Worm (Caenorhabditis elegans) whole organism, young adult: ENCODE data around the gene epic-3.
A peak's percentile ranks its signal among the peaks of the same experiment; 100 is the strongest.

Experiments used
- F22D6.2 ChIP-seq: sonication (generic microtip); optimal IDR thresholded peaks from 2 replicates; lab custom pipeline; 2016; ENCODE audit warnings: mild to moderate bottlenecking, missing genetic modification characterization, missing compliant biosample characterization
- F49E8.2 ChIP-seq: sonication (generic microtip); optimal IDR thresholded peaks from 3 replicates; lab custom pipeline; 2017; ENCODE audit warnings: missing genetic modification characterization, mild to moderate bottlenecking, missing compliant biosample characterization, antibody characterized with exemption, moderate library complexity; ENCODE audit not compliant: insufficient read depth
- K11D2.4 ChIP-seq: fragments of 200-800 bp; sonication (Bioruptor generic); IDR thresholded peaks from 2 replicates; pipeline ENCODE4 v1.3.6; 2022; ENCODE audit warnings: missing genetic modification reagents, missing genetic modification characterization, missing compliant biosample characterization
- Y53F4B.3 ChIP-seq: fragments of 200-800 bp; sonication (Bioruptor generic); IDR thresholded peaks from 2 replicates; pipeline ENCODE4 v1.3.6; 2022; ENCODE audit warnings: missing genetic modification reagents, missing genetic modification characterization, missing compliant biosample characterization
- Y53G8AR.9 ChIP-seq: fragments of 200-800 bp; sonication (Bioruptor generic); conservative IDR thresholded peaks from 2 replicates; pipeline ENCODE4 v1.3.6; 2022; ENCODE audit warnings: missing genetic modification reagents, missing genetic modification characterization, missing compliant biosample characterization
- ZK185.1 ChIP-seq: sonication (generic microtip); optimal IDR thresholded peaks from 2 replicates; lab custom pipeline; 2016; ENCODE audit warnings: mild to moderate bottlenecking, missing genetic modification characterization, missing compliant biosample characterization; ENCODE audit not compliant: poor library complexity, severe bottlenecking
- akir-1 ChIP-seq: fragments of 200-800 bp; sonication (Bioruptor generic); optimal IDR thresholded peaks from 2 replicates; lab custom pipeline; 2018; ENCODE audit warnings: mild to moderate bottlenecking, missing genetic modification characterization, moderate library complexity, missing compliant biosample characterization
- ama-1 ChIP-seq, 3 experiments: fragments of 150-350 bp in 1 of 3; sonication (generic microtip) in 2 of 3; optimal IDR thresholded peaks; 2 replicates each; lab custom pipeline; 2014 to 2018; ENCODE audit warnings: missing biosample characterization in 2 of 3, missing genetic modification characterization in 2 of 3, missing genetic modification reagents in 2 of 3
- attf-6 ChIP-seq: fragments of 200-800 bp; sonication (Bioruptor generic); IDR thresholded peaks from 2 replicates; pipeline ENCODE4 v1.3.6; 2022; ENCODE audit warnings: missing genetic modification reagents, missing genetic modification characterization, missing compliant biosample characterization
- bed-1 ChIP-seq: fragments of 200-800 bp; sonication (Bioruptor generic); IDR thresholded peaks from 2 replicates; pipeline ENCODE4 v1.3.6; 2022; ENCODE audit warnings: missing genetic modification reagents, missing genetic modification characterization, missing compliant biosample characterization
- ceh-58 ChIP-seq: fragments of 200-800 bp; sonication (Bioruptor generic); IDR thresholded peaks from 2 replicates; pipeline ENCODE4 v1.3.6; 2022; ENCODE audit warnings: missing genetic modification characterization, missing compliant biosample characterization
- ceh-79 ChIP-seq: sonication (generic microtip); optimal IDR thresholded peaks from 2 replicates; lab custom pipeline; 2017; ENCODE audit warnings: mild to moderate bottlenecking, missing genetic modification characterization, missing compliant biosample characterization
- ceh-91 ChIP-seq: fragments of 200-800 bp; sonication (Bioruptor generic); IDR thresholded peaks from 2 replicates; pipeline ENCODE4 v1.3.6; 2022; ENCODE audit warnings: missing genetic modification reagents, missing genetic modification characterization, missing compliant biosample characterization
- dox-1 ChIP-seq: fragments of 200-800 bp; sonication (Bioruptor generic); IDR thresholded peaks from 2 replicates; pipeline ENCODE4 v1.3.6; 2022; ENCODE audit warnings: missing genetic modification reagents, missing genetic modification characterization, missing compliant biosample characterization
- egrh-3 ChIP-seq: fragments of 200-800 bp; sonication (Bioruptor generic); IDR thresholded peaks from 2 replicates; pipeline ENCODE4 v1.3.6; 2022; ENCODE audit warnings: missing genetic modification reagents, missing genetic modification characterization, missing compliant biosample characterization
- hlh-26 ChIP-seq: fragments of 200-800 bp; sonication (Bioruptor generic); conservative IDR thresholded peaks from 2 replicates; pipeline ENCODE4 v1.3.6; 2022; ENCODE audit warnings: missing genetic modification reagents, missing genetic modification characterization, missing compliant biosample characterization
- hmg-20 ChIP-seq: fragments of 200-800 bp; sonication (Bioruptor generic); IDR thresholded peaks from 2 replicates; pipeline ENCODE4 v1.3.6; 2022; ENCODE audit warnings: missing genetic modification reagents, missing genetic modification characterization, missing compliant biosample characterization
- hsf-1 ChIP-seq: fragments of 200-800 bp; sonication (Bioruptor generic); IDR thresholded peaks from 2 replicates; pipeline ENCODE4 v1.3.6; 2022; ENCODE audit warnings: missing genetic modification reagents, missing genetic modification characterization, missing compliant biosample characterization
- let-526 ChIP-seq: fragments of 200-800 bp; sonication (Bioruptor generic); IDR thresholded peaks from 2 replicates; pipeline ENCODE4 v1.3.6; 2022; ENCODE audit warnings: missing genetic modification reagents, missing genetic modification characterization, missing compliant biosample characterization
- let-607 ChIP-seq, 2 experiments: fragments of 200-800 bp in 1 of 2; sonication (Bioruptor generic) in 1 of 2; sonication (generic microtip) in 1 of 2; optimal IDR thresholded peaks; 2 replicates each; lab custom pipeline; 2016 to 2018; ENCODE audit warnings: mild to moderate bottlenecking in 2 of 2, missing compliant biosample characterization in 2 of 2, missing genetic modification characterization in 2 of 2, moderate library complexity in 2 of 2, missing genotype in 1 of 2
- lin-26 ChIP-seq: fragments of 200-800 bp; sonication (Bioruptor generic); IDR thresholded peaks from 2 replicates; pipeline ENCODE4 v1.3.6; 2022; ENCODE audit warnings: missing genetic modification reagents, missing genetic modification characterization, missing compliant biosample characterization
- lin-40 ChIP-seq: sonication (generic microtip); optimal IDR thresholded peaks from 2 replicates; lab custom pipeline; 2016; ENCODE audit warnings: missing genetic modification characterization, mild to moderate bottlenecking, missing compliant biosample characterization, missing genotype, missing genetic modification reagents
- madf-3 ChIP-seq: fragments of 200-800 bp; sonication (Bioruptor generic); IDR thresholded peaks from 2 replicates; pipeline ENCODE4 v1.3.6; 2022; ENCODE audit warnings: missing genetic modification reagents, missing genetic modification characterization, missing compliant biosample characterization
- madf-6 ChIP-seq: fragments of 200-800 bp; sonication (Bioruptor generic); IDR thresholded peaks from 2 replicates; pipeline ENCODE4 v1.3.6; 2022; ENCODE audit warnings: missing genetic modification reagents, missing genetic modification characterization, missing compliant biosample characterization
- mcd-1 ChIP-seq: fragments of 200-800 bp; sonication (Bioruptor generic); IDR thresholded peaks from 2 replicates; pipeline ENCODE4 v1.3.6; 2022; ENCODE audit warnings: missing genetic modification reagents, missing genetic modification characterization, missing compliant biosample characterization
- mxl-1 ChIP-seq: sonication (generic microtip); optimal IDR thresholded peaks from 2 replicates; lab custom pipeline; 2016; ENCODE audit warnings: missing genetic modification characterization, missing compliant biosample characterization
- pbrm-1 ChIP-seq: fragments of 200-800 bp; sonication (Bioruptor generic); IDR thresholded peaks from 2 replicates; pipeline ENCODE4 v1.3.6; 2022; ENCODE audit warnings: missing genetic modification reagents, missing genetic modification characterization, missing compliant biosample characterization
- pha-4 ChIP-seq: fragments of 150-350 bp; sonication (generic microtip); optimal IDR thresholded peaks from 2 replicates; lab custom pipeline; 2014; ENCODE audit warnings: missing biosample characterization, missing genetic modification reagents, missing genetic modification characterization
- repo-1 ChIP-seq: sonication (generic microtip); optimal IDR thresholded peaks from 2 replicates; lab custom pipeline; 2017; ENCODE audit warnings: mild to moderate bottlenecking, missing genetic modification characterization, missing compliant biosample characterization
- tbx-9 ChIP-seq: sonication (generic microtip); optimal IDR thresholded peaks from 2 replicates; lab custom pipeline; 2016; ENCODE audit warnings: borderline replicate concordance, missing genetic modification characterization, inconsistent platforms, missing compliant biosample characterization
- xnd-1 ChIP-seq: sonication (generic microtip); optimal IDR thresholded peaks from 2 replicates; lab custom pipeline; 2016; ENCODE audit warnings: missing genotype, missing genetic modification reagents, missing genetic modification characterization, missing compliant biosample characterization
- zfh-2 ChIP-seq: fragments of 200-800 bp; sonication (Bioruptor generic); conservative IDR thresholded peaks from 2 replicates; pipeline ENCODE4 v1.3.6; 2022; ENCODE audit warnings: missing genetic modification reagents, missing genetic modification characterization, missing compliant biosample characterization
- ztf-22 ChIP-seq: fragments of 200-800 bp; sonication (Bioruptor generic); optimal IDR thresholded peaks from 2 replicates; lab custom pipeline; 2018; ENCODE audit warnings: mild to moderate bottlenecking, missing genetic modification characterization, moderate library complexity, missing compliant biosample characterization

The epic-3 gene

DNA sequence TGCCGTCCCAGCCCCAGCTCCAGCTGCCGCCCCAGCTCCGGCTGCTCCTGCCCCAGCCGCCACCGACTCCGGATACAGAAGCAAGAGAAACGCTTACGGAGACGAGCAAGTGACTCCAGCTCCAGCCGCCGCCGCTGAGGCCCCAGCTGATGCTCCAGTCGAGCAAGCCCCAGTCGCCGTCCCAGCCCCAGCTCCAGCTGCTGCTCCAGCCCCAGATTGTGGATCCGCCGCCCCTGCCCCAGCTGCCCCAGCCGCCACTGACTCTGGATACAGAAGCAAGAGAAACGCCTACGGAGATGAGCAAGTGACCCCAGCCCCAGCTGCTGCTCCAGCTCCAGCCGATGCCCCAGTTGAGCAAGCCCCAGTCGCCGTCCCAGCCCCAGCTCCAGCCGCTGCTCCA is 1.7 kb downstream of the epic-3 start:
- TF ChIP-seq egrh-3 (GFP tag; lab: Robert Waterston, UW) (peak; percentile 98), ceh-58 (0 out of 2 replicates have a peak, but pooled peaks have one; percentile 23), ceh-91 (GFP tag; lab: Robert Waterston, UW) (0 out of 2 replicates have a peak, but pooled peaks have one; percentile 10), Y53G8AR.9 (GFP tag; lab: Robert Waterston, UW) (0 out of 2 replicates have a peak, but pooled peaks have one; percentile 19), zfh-2 (GFP tag; lab: Robert Waterston, UW) (peak; percentile 70), K11D2.4 (GFP tag; lab: Robert Waterston, UW) (0 out of 2 replicates have a peak, but pooled peaks have one; percentile 19), dox-1 (GFP tag; lab: Robert Waterston, UW) (0 out of 2 replicates have a peak, but pooled peaks have one; percentile 22), lin-26 (GFP tag; lab: Robert Waterston, UW) (peak; percentile 84), bed-1 (GFP tag; lab: Robert Waterston, UW) (0 out of 2 replicates have a peak, but pooled peaks have one; percentile 23), mcd-1 (GFP tag; lab: Robert Waterston, UW) (peak; percentile 55)

DNA sequence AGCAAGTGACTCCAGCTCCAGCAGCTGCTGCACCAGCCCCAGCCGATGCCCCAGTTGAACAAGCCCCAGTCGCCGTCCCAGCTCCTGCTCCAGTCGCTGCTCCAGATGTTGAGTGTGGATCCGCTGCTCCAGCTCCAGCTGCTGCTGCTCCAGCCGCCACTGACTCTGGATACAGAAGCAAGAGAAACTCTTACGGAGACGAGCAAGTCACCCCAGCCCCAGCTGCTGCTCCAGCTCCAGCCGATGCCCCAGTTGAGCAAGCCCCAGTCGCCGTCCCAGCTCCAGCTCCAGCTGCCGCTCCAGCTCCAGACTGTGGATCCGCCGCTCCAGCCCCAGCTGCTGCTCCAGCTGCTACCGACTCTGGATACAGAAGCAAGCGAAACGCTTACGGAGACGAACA is 2.6 kb downstream of the epic-3 start:
- TF ChIP-seq lin-26 (GFP tag; lab: Robert Waterston, UW) = peak; percentile 66; the same call in 1 of the 2 replicates
- TF ChIP-seq xnd-1 = no peak
- no peak for TF ChIP-seq hlh-26 (GFP tag; lab: Robert Waterston, UW)
- TF ChIP-seq let-526 = 0 out of 2 replicates have a peak, but pooled peaks have one; percentile 7
- TF ChIP-seq egrh-3 (GFP tag; lab: Robert Waterston, UW) = peak; percentile 88
- peak; percentile 25; the same call in 1 of the 2 replicates for TF ChIP-seq zfh-2 (GFP tag; lab: Robert Waterston, UW)
- TF ChIP-seq lin-40 = peak; percentile 79

DNA sequence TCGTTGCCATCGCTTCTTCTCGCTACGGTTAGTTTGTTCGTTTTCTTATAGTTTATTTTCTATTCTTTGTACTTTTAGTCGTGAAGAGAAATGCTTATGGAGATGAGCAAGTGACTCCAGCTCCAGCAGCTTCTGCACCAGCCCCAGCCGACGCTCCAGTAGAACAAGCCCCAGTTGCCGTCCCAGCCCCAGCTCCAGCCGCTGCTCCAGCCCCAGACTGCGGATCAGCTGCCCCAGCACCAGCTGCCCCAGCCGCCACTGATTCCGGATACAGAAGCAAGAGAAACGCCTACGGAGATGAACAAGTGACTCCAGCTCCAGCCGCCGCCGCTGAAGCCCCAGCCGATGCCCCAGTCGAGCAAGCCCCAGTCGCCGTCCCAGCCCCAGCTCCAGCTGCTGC is 3.3 kb downstream of the epic-3 start:
- peak; percentile 65; the same call in 1 of the 2 replicates for TF ChIP-seq zfh-2 (GFP tag; lab: Robert Waterston, UW)
- peak; percentile 31; the same call in 1 of the 2 replicates for TF ChIP-seq mcd-1 (GFP tag; lab: Robert Waterston, UW)
- TF ChIP-seq egrh-3 (GFP tag; lab: Robert Waterston, UW) = peak; percentile 86
- peak; percentile 31; the same call in 1 of the 2 replicates for TF ChIP-seq lin-26 (GFP tag; lab: Robert Waterston, UW)
- TF ChIP-seq lin-40 = peak; percentile 20

ce11 chrIV:1720474-1720873 is 3.7 kb downstream of the epic-3 start, which contains the start of gene epic-2:
TSS of gene epic-2 (plus strand) at chrIV:1720790.
- TF ChIP-seq tbx-9 (tag; lab: Kevin White, UChicago) (no peak), repo-1 (tag; lab: Kevin White, UChicago) (no peak), F49E8.2 (no peak), ZK185.1 (tag; lab: Kevin White, UChicago) (no peak), madf-3 (GFP tag; lab: Robert Waterston, UW) (no peak), hsf-1 (GFP tag; lab: Robert Waterston, UW) (no peak), pha-4 (tag; lab: Kevin White, UChicago) (no peak), xnd-1 (no peak), ama-1 (optimal IDR thresholded peaks at IDR 0.05; lab: Kevin White, UChicago) (no peak), ama-1 (GFP tag; optimal IDR thresholded peaks at IDR 0.05; lab: Kevin White, UChicago) (no peak), mxl-1 (tag; lab: Kevin White, UChicago) (no peak), Y53F4B.3 (GFP tag; lab: Robert Waterston, UW) (no peak), ceh-79 (tag; lab: Kevin White, UChicago) (no peak), madf-6 (GFP tag; lab: Robert Waterston, UW) (no peak), pbrm-1 (GFP tag; lab: Robert Waterston, UW) (no peak), attf-6 (no peak), ztf-22 (GFP tag; lab: Kevin White, UChicago) (no peak), let-607 (tag; optimal IDR thresholded peaks at IDR 0.05; lab: Kevin White, UChicago) (no peak), F22D6.2 (no peak), akir-1 (no peak), hmg-20 (GFP tag; lab: Robert Waterston, UW) (no peak)
- TF ChIP-seq, all 124 proteins: peak for 0
